Worm (Caenorhabditis elegans) whole organism, L1 larva: ENCODE measurements around the gene C13F10.8.

Experiments
- alr-1 ChIP-seq: fragments of 200-800 bp; sonication (Bioruptor generic); optimal IDR thresholded peaks from 2 replicates; lab custom pipeline; 2018; ENCODE audit warnings: borderline replicate concordance, mild to moderate bottlenecking, missing genetic modification characterization, missing compliant biosample characterization
- aly-2 ChIP-seq: fragments of 150-350 bp; optimal IDR thresholded peaks from 2 replicates; lab custom pipeline; 2014; ENCODE audit warnings: missing biosample characterization, missing genetic modification characterization
- ceh-63 ChIP-seq: fragments of 200-800 bp; sonication (Bioruptor generic); optimal IDR thresholded peaks from 2 replicates; lab custom pipeline; 2018; ENCODE audit warnings: mild to moderate bottlenecking, missing genetic modification characterization, missing compliant biosample characterization
- ceh-82 ChIP-seq, 3 experiments: fragments of 150-350 bp in 1 of 3; sonication (generic microtip) in 2 of 3; optimal IDR thresholded peaks; 2 replicates each; lab custom pipeline; 2014 to 2017; ENCODE audit warnings: missing biosample characterization in 3 of 3, missing genetic modification characterization in 3 of 3
- ces-1 ChIP-seq: fragments of 150-350 bp; optimal IDR thresholded peaks from 2 replicates; lab custom pipeline; 2014; ENCODE audit warnings: missing biosample characterization, missing genetic modification reagents, missing genetic modification characterization
- dpl-1 ChIP-seq, 3 experiments: fragments of 150-350 bp in 2 of 3; sonication (generic microtip) in 1 of 3; optimal IDR thresholded peaks; 2 replicates each; lab custom pipeline; 2014 to 2017; ENCODE audit warnings: missing biosample characterization in 3 of 3, missing genetic modification characterization in 3 of 3, missing genetic modification reagents in 3 of 3
- efl-1 ChIP-seq, 4 experiments: fragments of 150-350 bp; optimal IDR thresholded peaks in 3 of 4; peaks in 1 of 4; 1 replicate in 1 of 4; 2 replicates in 3 of 4; lab custom pipeline; 2014; ENCODE audit warnings: missing biosample characterization in 2 of 4, missing genetic modification characterization in 2 of 4, missing genetic modification reagents in 2 of 4
- egl-13 ChIP-seq: sonication (generic microtip); optimal IDR thresholded peaks from 2 replicates; lab custom pipeline; 2016; ENCODE audit warnings: missing genotype, missing genetic modification reagents, missing genetic modification characterization, missing compliant biosample characterization
- elt-3 ChIP-seq, 6 experiments: fragments of 150-350 bp in 1 of 6; sonication (generic microtip); optimal IDR thresholded peaks; 2 replicates each; lab custom pipeline; 2017 to 2018; ENCODE audit warnings: missing biosample characterization in 6 of 6, missing genetic modification characterization in 6 of 6, inconsistent platforms in 1 of 6
- fkh-4 ChIP-seq: sonication (generic microtip); optimal IDR thresholded peaks from 2 replicates; lab custom pipeline; 2016; ENCODE audit warnings: missing compliant biosample characterization, missing genetic modification characterization, borderline replicate concordance
- fos-1 ChIP-seq: fragments of 150-350 bp; optimal IDR thresholded peaks from 2 replicates; lab custom pipeline; 2014; ENCODE audit warnings: missing biosample characterization, missing genetic modification characterization
- grh-1 ChIP-seq: fragments of 200-800 bp; sonication (Bioruptor generic); IDR thresholded peaks from 2 replicates; pipeline ENCODE4 v1.3.6; 2022; ENCODE audit warnings: missing genetic modification reagents, missing genetic modification characterization, missing compliant biosample characterization
- hlh-17 ChIP-seq: fragments of 200-800 bp; sonication (Bioruptor generic); optimal IDR thresholded peaks from 2 replicates; lab custom pipeline; 2018; ENCODE audit warnings: missing genetic modification characterization, mild to moderate bottlenecking, missing compliant biosample characterization, moderate library complexity, borderline replicate concordance
- irx-1 ChIP-seq: sonication (generic microtip); optimal IDR thresholded peaks from 2 replicates; lab custom pipeline; 2016; ENCODE audit warnings: missing genetic modification characterization, missing compliant biosample characterization
- isw-1 ChIP-seq: fragments of 200-800 bp; sonication (Bioruptor generic); IDR thresholded peaks from 2 replicates; pipeline ENCODE4 v1.3.6; 2022; ENCODE audit warnings: missing genetic modification characterization, missing compliant biosample characterization
- lin-14 ChIP-seq: fragments of 200-800 bp; sonication (Bioruptor generic); optimal IDR thresholded peaks from 2 replicates; lab custom pipeline; 2018; ENCODE audit warnings: mild to moderate bottlenecking, missing genetic modification characterization, moderate library complexity, missing compliant biosample characterization
- lin-15B ChIP-seq: fragments of 150-350 bp; sonication (generic microtip); optimal IDR thresholded peaks from 3 replicates; lab custom pipeline; 2014; ENCODE audit warnings: missing biosample characterization, missing genetic modification characterization
- lin-35 ChIP-seq, 2 experiments: fragments of 150-350 bp; optimal IDR thresholded peaks; 2 replicates each; lab custom pipeline; 2014; ENCODE audit warnings: missing biosample characterization in 2 of 2, missing genetic modification characterization in 2 of 2, missing genetic modification reagents in 2 of 2
- lir-3 ChIP-seq: sonication (generic microtip); optimal IDR thresholded peaks from 2 replicates; lab custom pipeline; 2016; ENCODE audit warnings: mild to moderate bottlenecking, missing genetic modification characterization, moderate library complexity, missing compliant biosample characterization; ENCODE audit not compliant: poor library complexity
- lsy-2 ChIP-seq, 2 experiments: fragments of 150-350 bp; optimal IDR thresholded peaks; 2 replicates each; lab custom pipeline; 2014; ENCODE audit warnings: missing biosample characterization in 2 of 2, missing genetic modification characterization in 2 of 2
- mdl-1 ChIP-seq, 2 experiments: fragments of 150-350 bp; optimal IDR thresholded peaks; 2 replicates each; lab custom pipeline; 2014 to 2017; ENCODE audit warnings: missing biosample characterization in 2 of 2, missing genetic modification characterization in 2 of 2, inconsistent platforms in 1 of 2
- mef-2 ChIP-seq: fragments of 150-350 bp; optimal IDR thresholded peaks from 2 replicates; lab custom pipeline; 2014; ENCODE audit warnings: missing biosample characterization, missing genetic modification characterization
- nhr-11 ChIP-seq: fragments of 150-350 bp; optimal IDR thresholded peaks from 2 replicates; lab custom pipeline; 2014; ENCODE audit warnings: missing biosample characterization, missing genetic modification characterization
- nhr-20 ChIP-seq: sonication (generic microtip); optimal IDR thresholded peaks from 2 replicates; lab custom pipeline; 2016; ENCODE audit warnings: mild to moderate bottlenecking, missing genetic modification characterization, missing compliant biosample characterization
- nhr-237 ChIP-seq: fragments of 150-350 bp; optimal IDR thresholded peaks from 2 replicates; lab custom pipeline; 2014; ENCODE audit warnings: missing biosample characterization, missing genetic modification characterization
- nhr-84 ChIP-seq: sonication (generic microtip); optimal IDR thresholded peaks from 2 replicates; lab custom pipeline; 2017; ENCODE audit warnings: missing biosample characterization, missing genetic modification characterization
- pax-3 ChIP-seq: fragments of 200-800 bp; sonication (Bioruptor generic); optimal IDR thresholded peaks from 2 replicates; lab custom pipeline; 2018; ENCODE audit warnings: mild to moderate bottlenecking, missing genetic modification characterization, moderate library complexity, missing compliant biosample characterization
- pqm-1 ChIP-seq: sonication (generic microtip); optimal IDR thresholded peaks from 3 replicates; lab custom pipeline; 2017; ENCODE audit warnings: missing biosample characterization, missing genetic modification characterization
- rnt-1 ChIP-seq: sonication (generic microtip); optimal IDR thresholded peaks from 2 replicates; lab custom pipeline; 2016; ENCODE audit warnings: mild to moderate bottlenecking, missing genetic modification characterization, moderate library complexity, missing compliant biosample characterization
- skn-1 ChIP-seq: fragments of 150-350 bp; optimal IDR thresholded peaks from 2 replicates; lab custom pipeline; 2014; ENCODE audit warnings: missing biosample characterization, missing genetic modification characterization
- snu-23 ChIP-seq: sonication (generic microtip); optimal IDR thresholded peaks from 2 replicates; lab custom pipeline; 2016; ENCODE audit warnings: missing genetic modification characterization, missing compliant biosample characterization
- sox-4 ChIP-seq: sonication (generic microtip); optimal IDR thresholded peaks from 2 replicates; lab custom pipeline; 2016; ENCODE audit warnings: missing genetic modification characterization, missing compliant biosample characterization
- swsn-7 ChIP-seq: sonication (generic microtip); optimal IDR thresholded peaks from 2 replicates; lab custom pipeline; 2016; ENCODE audit warnings: missing genetic modification characterization, missing compliant biosample characterization
- tlp-1 ChIP-seq: fragments of 150-350 bp; optimal IDR thresholded peaks from 2 replicates; lab custom pipeline; 2014; ENCODE audit warnings: missing biosample characterization, missing genetic modification characterization
- unc-98 ChIP-seq: fragments of 200-800 bp; sonication (Bioruptor generic); IDR thresholded peaks from 2 replicates; pipeline ENCODE4 v1.3.6; 2022; ENCODE audit warnings: missing genetic modification characterization, missing compliant biosample characterization
- vab-15 ChIP-seq: sonication (generic microtip); optimal IDR thresholded peaks from 2 replicates; lab custom pipeline; 2017; ENCODE audit warnings: missing genotype, mild to moderate bottlenecking, missing genetic modification characterization, missing compliant biosample characterization
- zip-4 ChIP-seq: fragments of 200-800 bp; sonication (Bioruptor generic); optimal IDR thresholded peaks from 2 replicates; lab custom pipeline; 2018; ENCODE audit warnings: mild to moderate bottlenecking, missing genetic modification characterization, moderate library complexity, missing compliant biosample characterization
- ztf-11 ChIP-seq, 2 experiments: sonication (generic microtip); optimal IDR thresholded peaks; 2 replicates each; lab custom pipeline; 2016 to 2017; ENCODE audit warnings: missing genetic modification characterization in 2 of 2, missing biosample characterization in 1 of 2, missing compliant biosample characterization in 1 of 2
- ztf-4 ChIP-seq: fragments of 150-350 bp; optimal IDR thresholded peaks from 2 replicates; lab custom pipeline; 2014; ENCODE audit warnings: missing biosample characterization, missing genetic modification characterization

Gene C13F10.8

DNA sequence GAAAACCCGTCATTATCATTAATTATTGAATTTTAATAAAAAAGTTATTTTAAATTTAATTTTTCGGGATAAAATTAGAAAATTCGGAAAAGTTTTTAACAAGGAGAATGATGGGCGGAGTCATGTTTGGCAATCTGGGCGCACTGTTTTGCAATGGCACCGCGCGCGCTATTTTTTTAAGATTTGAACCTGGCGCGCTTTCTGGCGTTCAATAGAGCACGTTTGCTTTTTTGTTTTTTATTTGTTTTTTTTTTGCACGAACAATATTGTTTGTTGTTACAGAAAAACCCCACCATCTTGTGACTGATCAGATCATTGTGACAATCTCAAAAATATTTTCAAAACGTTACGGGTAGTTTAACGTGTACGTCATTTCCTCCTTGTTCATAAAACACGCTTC, 16.3 kb upstream of the C13F10.8 start, which contains the start of gene hyls-1 (continued):
- TF ChIP-seq nhr-11 (tag; lab: Kevin White, UChicago) (peak; percentile 48), unc-98 (GFP tag; lab: Robert Waterston, UW) (no peak), snu-23 (GFP tag; lab: Kevin White, UChicago) (peak; percentile 92), dpl-1 (GFP tag; optimal IDR thresholded peaks at IDR 0.05; lab: Kevin White, UChicago) (peak; percentile 94 to 95 (median 95)), irx-1 (tag; lab: Kevin White, UChicago) (peak; percentile 86), lir-3 (tag; lab: Kevin White, UChicago) (peak; percentile 74), ceh-63 (GFP tag; lab: Kevin White, UChicago) (no peak), swsn-7 (tag; lab: Kevin White, UChicago) (peak; percentile 85), mdl-1 (tag; optimal IDR thresholded peaks at IDR 0.05; lab: Kevin White, UChicago) (peak in 1 of 2 experiments; percentile 77), egl-13 (tag; lab: Kevin White, UChicago) (peak; percentile 69), ztf-11 (tag; optimal IDR thresholded peaks at IDR 0.05; lab: Kevin White, UChicago) (peak in 1 of 2 experiments; percentile 51), isw-1 (GFP tag; lab: Robert Waterston, UW) (peak; percentile 88), nhr-237 (peak; percentile 51), fkh-4 (tag; lab: Kevin White, UChicago) (peak; percentile 28), elt-3 (tag; optimal IDR thresholded peaks at IDR 0.05; lab: Kevin White, UChicago) (peak in 2 of 6 experiments; percentile 65 to 85), ztf-4 (tag; lab: Kevin White, UChicago) (peak; percentile 38), aly-2 (tag; lab: Kevin White, UChicago) (peak; percentile 32), ceh-82 (tag; optimal IDR thresholded peaks at IDR 0.05; lab: Kevin White, UChicago) (peak; percentile 62 to 92 (median 77)), tlp-1 (tag; lab: Kevin White, UChicago) (no peak), grh-1 (GFP tag; lab: Robert Waterston, UW) (peak; percentile 77), efl-1 (optimal IDR thresholded peaks at IDR 0.05; lab: Kevin White, UChicago) (peak; percentile 96 to 98), efl-1 (GFP tag; optimal IDR thresholded peaks at IDR 0.05 in 1 of 2; lab: Kevin White, UChicago) (peak; percentile 96 to 100), rnt-1 (peak; percentile 90), pax-3 (tag; lab: Kevin White, UChicago) (no peak), mef-2 (tag; lab: Kevin White, UChicago) (no peak), sox-4 (tag; lab: Kevin White, UChicago) (peak; percentile 8), lin-15B (tag; lab: Kevin White, UChicago) (peak; percentile 89), skn-1 (peak; percentile 95), lin-14 (GFP tag; lab: Kevin White, UChicago) (peak; percentile 81), nhr-20 (peak; percentile 91), hlh-17 (GFP tag; lab: Kevin White, UChicago) (no peak), alr-1 (no peak), pqm-1 (no peak), ces-1 (GFP tag; lab: Kevin White, UChicago) (no peak), nhr-84 (tag; lab: Kevin White, UChicago) (no peak), zip-4 (GFP tag; lab: Kevin White, UChicago) (no peak)
- TF ChIP-seq, all 84 proteins: peak for 55

DNA sequence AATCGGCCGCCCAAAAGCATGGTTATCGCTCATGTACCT, 16.1 kb upstream of the C13F10.8 start, which contains the start of gene hpo-9:
TSS of gene hpo-9 (minus strand) at position 37 of the 39 bp plus-strand sequence.
- TF ChIP-seq fos-1 (tag; lab: Kevin White, UChicago) = no peak

DNA sequence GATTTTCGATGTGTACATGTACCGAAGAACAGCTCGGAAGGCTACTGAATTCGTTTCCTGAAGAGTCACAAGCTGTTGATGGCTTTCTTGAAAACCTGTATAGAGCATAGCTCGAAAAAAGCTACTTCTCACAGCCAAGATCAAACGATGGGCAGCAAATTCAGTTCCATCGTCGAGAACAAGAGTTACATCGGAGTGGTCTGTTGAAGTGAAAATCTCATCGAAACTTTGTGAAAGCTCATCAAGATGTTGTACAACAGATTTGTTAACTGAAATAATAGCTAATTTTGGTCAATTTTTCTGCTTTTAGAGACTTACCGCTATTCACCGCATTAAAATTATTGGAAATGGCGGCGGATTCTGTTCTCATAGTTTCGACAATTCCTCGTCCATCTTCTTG, 15.9 kb upstream of the C13F10.8 start:
- no peak for TF ChIP-seq nhr-84 (tag; lab: Kevin White, UChicago)
- TF ChIP-seq vab-15 (tag; lab: Kevin White, UChicago) = no peak
- TF ChIP-seq lsy-2 (tag; optimal IDR thresholded peaks at IDR 0.05; lab: Kevin White, UChicago) = no peak
- no peak for TF ChIP-seq efl-1 (optimal IDR thresholded peaks at IDR 0.05; lab: Kevin White, UChicago)
- peak in 1 of 2 experiments; percentile 93 for TF ChIP-seq efl-1 (GFP tag; optimal IDR thresholded peaks at IDR 0.05 in 1 of 2; lab: Kevin White, UChicago)
- no peak for TF ChIP-seq egl-13 (tag; lab: Kevin White, UChicago)
- TF ChIP-seq lin-35 (GFP tag; optimal IDR thresholded peaks at IDR 0.05; lab: Kevin White, UChicago) = no peak
- no peak for TF ChIP-seq unc-98 (GFP tag; lab: Robert Waterston, UW)
